Worm (Caenorhabditis elegans) whole organism, dauer: ENCODE data around the gene str-176.

Experiments used
- unc-62 ChIP-seq: sonication (generic microtip); optimal IDR thresholded peaks from 2 replicates; lab custom pipeline; 2017; ENCODE audit warnings: missing biosample characterization, missing genetic modification reagents, missing genetic modification characterization

str-176 gene

ce11 chrIV:8431567-8432458 is 31.8 kb downstream of the str-176 start:
- no peak for TF ChIP-seq unc-62 (GFP tag; lab: Kevin White, UChicago)

- TF ChIP-seq unc-62 (GFP tag; lab: Kevin White, UChicago) = no peak
These were observed 35.1 kb downstream of the str-176 start for ce11 chrIV:8428492-8428891.

DNA sequence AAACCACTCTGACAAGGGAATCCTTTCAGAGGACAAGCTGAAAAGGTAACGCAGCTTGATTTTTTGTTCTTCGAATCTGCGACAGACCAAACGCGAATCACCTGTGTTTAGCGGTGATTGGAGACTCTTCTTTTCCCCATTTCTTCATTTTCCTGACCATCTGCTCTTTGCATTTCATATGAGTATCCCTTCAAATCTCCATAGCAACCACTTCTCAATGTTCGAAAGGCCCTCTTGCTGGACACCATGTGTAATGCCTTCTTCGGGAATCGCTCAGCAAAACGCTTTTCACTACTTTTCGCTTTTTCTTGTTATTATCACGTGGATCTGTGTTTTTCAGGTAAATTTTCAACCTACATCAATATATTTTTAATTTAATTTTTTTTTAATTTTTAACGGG is 37.1 kb downstream of the str-176 start, which contains the start of the genes T26A8.3 and tmem-231:
T26A8.3 (minus strand) TSS at position 101 of the 400 bp plus-strand sequence.
tmem-231 (plus strand) TSS at position 249 of the 400 bp plus-strand sequence.
- no peak for TF ChIP-seq unc-62 (GFP tag; lab: Kevin White, UChicago)

DNA sequence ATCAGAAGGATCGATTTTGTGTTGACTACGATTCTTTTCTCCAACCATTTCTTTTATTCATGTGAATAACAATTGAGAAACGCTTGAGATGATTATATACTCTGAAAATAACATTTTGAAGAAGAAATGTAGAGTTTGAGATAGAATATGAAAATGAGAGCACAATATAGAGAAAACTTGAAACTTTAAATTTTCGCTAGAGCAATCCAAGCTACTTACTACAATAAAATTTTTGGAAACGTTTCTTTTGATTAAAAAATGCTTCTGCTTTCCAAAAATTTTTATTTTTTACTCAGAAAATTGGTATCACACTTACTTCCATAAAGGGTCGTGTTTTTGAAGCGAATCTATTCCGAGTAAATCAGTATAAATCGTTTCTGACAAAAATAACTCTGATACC is 42.7 kb downstream of the str-176 start, which contains the start of gene M116.5:
M116.5 (minus strand) TSS at position 101 of the 400 bp plus-strand sequence.
- no peak for TF ChIP-seq unc-62 (GFP tag; lab: Kevin White, UChicago)
